Worm (Caenorhabditis elegans) whole organism, late embryonic: ENCODE results near the gene ceh-28.

Source experiments
- C38D4.7 ChIP-seq: fragments of 200-800 bp; sonication (Bioruptor generic); optimal IDR thresholded peaks from 2 replicates; lab custom pipeline; 2018; ENCODE audit warnings: mild to moderate bottlenecking, missing genetic modification characterization, moderate library complexity, missing compliant biosample characterization
- F13H6.1 ChIP-seq: sonication (generic microtip); optimal IDR thresholded peaks from 2 replicates; lab custom pipeline; 2016; ENCODE audit warnings: missing genetic modification characterization, missing compliant biosample characterization
- K09A11.1 ChIP-seq: sonication (generic microtip); optimal IDR thresholded peaks from 2 replicates; lab custom pipeline; 2017; ENCODE audit warnings: antibody characterized with exemption, mild to moderate bottlenecking, missing genetic modification characterization, missing compliant biosample characterization; ENCODE audit not compliant: insufficient read depth
- ahr-1 ChIP-seq: sonication (generic microtip); optimal IDR thresholded peaks from 2 replicates; lab custom pipeline; 2016; ENCODE audit warnings: missing genetic modification characterization, missing compliant biosample characterization
- ama-1 ChIP-seq: fragments of 150-350 bp; optimal IDR thresholded peaks from 2 replicates; lab custom pipeline; 2014
- ceh-18 ChIP-seq: sonication (generic microtip); optimal IDR thresholded peaks from 2 replicates; lab custom pipeline; 2016; ENCODE audit warnings: missing genetic modification characterization, missing compliant biosample characterization
- ceh-19 ChIP-seq: fragments of 200-800 bp; sonication (Bioruptor generic); optimal IDR thresholded peaks from 2 replicates; lab custom pipeline; 2018; ENCODE audit warnings: mild to moderate bottlenecking, missing genetic modification characterization, missing compliant biosample characterization
- ceh-2 ChIP-seq: sonication (generic microtip); optimal IDR thresholded peaks from 2 replicates; lab custom pipeline; 2016; ENCODE audit warnings: missing genotype, missing genetic modification characterization, missing compliant biosample characterization
- ceh-22 ChIP-seq: sonication (generic microtip); optimal IDR thresholded peaks from 2 replicates; lab custom pipeline; 2017; ENCODE audit warnings: missing biosample characterization, missing genetic modification characterization
- ceh-24 ChIP-seq: sonication (generic microtip); optimal IDR thresholded peaks from 2 replicates; lab custom pipeline; 2016; ENCODE audit warnings: mild to moderate bottlenecking, missing genetic modification characterization, missing compliant biosample characterization
- ceh-30 ChIP-seq: fragments of 150-350 bp; optimal IDR thresholded peaks from 2 replicates; lab custom pipeline; 2014; ENCODE audit warnings: missing biosample characterization, missing genetic modification characterization
- ceh-34 ChIP-seq: sonication (generic microtip); optimal IDR thresholded peaks from 2 replicates; lab custom pipeline; 2016; ENCODE audit warnings: mild to moderate bottlenecking, missing genetic modification characterization, missing compliant biosample characterization
- ceh-45 ChIP-seq: fragments of 200-800 bp; sonication (Bioruptor generic); IDR thresholded peaks from 2 replicates; pipeline ENCODE4 v1.3.6; 2022; ENCODE audit warnings: missing genetic modification reagents, missing genetic modification characterization, missing compliant biosample characterization
- ceh-48 ChIP-seq: sonication (generic microtip); optimal IDR thresholded peaks from 2 replicates; lab custom pipeline; 2016; ENCODE audit warnings: missing genetic modification characterization, inconsistent platforms, missing compliant biosample characterization
- ceh-6 ChIP-seq: fragments of 200-800 bp; sonication (Bioruptor generic); optimal IDR thresholded peaks from 2 replicates; lab custom pipeline; 2018; ENCODE audit warnings: mild to moderate bottlenecking, missing genetic modification characterization, missing compliant biosample characterization
- che-1 ChIP-seq: sonication (generic microtip); optimal IDR thresholded peaks from 2 replicates; lab custom pipeline; 2016; ENCODE audit warnings: mild to moderate bottlenecking, missing genetic modification characterization, missing compliant biosample characterization
- dve-1 ChIP-seq: sonication (generic microtip); optimal IDR thresholded peaks from 2 replicates; lab custom pipeline; 2017; ENCODE audit warnings: antibody characterized with exemption, mild to moderate bottlenecking, missing genetic modification characterization, missing compliant biosample characterization
- elt-2 ChIP-seq: sonication (generic microtip); optimal IDR thresholded peaks from 2 replicates; lab custom pipeline; 2016; ENCODE audit warnings: missing genetic modification reagents, missing genetic modification characterization, missing compliant biosample characterization
- ets-4 ChIP-seq: sonication (generic microtip); optimal IDR thresholded peaks from 2 replicates; lab custom pipeline; 2016; ENCODE audit warnings: missing genetic modification characterization, missing compliant biosample characterization
- fax-1 ChIP-seq: sonication (generic microtip); optimal IDR thresholded peaks from 2 replicates; lab custom pipeline; 2016; ENCODE audit warnings: missing genotype, missing genetic modification characterization, missing compliant biosample characterization
- fkh-10 ChIP-seq: fragments of 150-350 bp; optimal IDR thresholded peaks from 2 replicates; lab custom pipeline; 2014; ENCODE audit warnings: missing biosample characterization, missing genetic modification reagents, missing genetic modification characterization
- fkh-6 ChIP-seq: sonication (generic microtip); optimal IDR thresholded peaks from 2 replicates; lab custom pipeline; 2016; ENCODE audit warnings: missing genetic modification characterization, missing compliant biosample characterization
- gmeb-2 ChIP-seq: sonication (generic microtip); optimal IDR thresholded peaks from 2 replicates; lab custom pipeline; 2016; ENCODE audit warnings: missing genetic modification characterization, inconsistent platforms, missing compliant biosample characterization
- hlh-13 ChIP-seq: fragments of 200-800 bp; sonication (Bioruptor generic); optimal IDR thresholded peaks from 2 replicates; lab custom pipeline; 2018; ENCODE audit warnings: mild to moderate bottlenecking, missing genetic modification characterization, missing compliant biosample characterization
- hlh-15 ChIP-seq: sonication (generic microtip); optimal IDR thresholded peaks from 2 replicates; lab custom pipeline; 2016; ENCODE audit warnings: missing genetic modification characterization, missing compliant biosample characterization
- hlh-30 ChIP-seq: sonication (generic microtip); optimal IDR thresholded peaks from 2 replicates; lab custom pipeline; 2017; ENCODE audit warnings: antibody characterized with exemption, missing genetic modification characterization, missing compliant biosample characterization; ENCODE audit not compliant: insufficient read depth
- hlh-8 ChIP-seq: sonication (generic microtip); optimal IDR thresholded peaks from 2 replicates; lab custom pipeline; 2016; ENCODE audit warnings: missing genotype, missing genetic modification characterization, missing compliant biosample characterization
- lim-6 ChIP-seq: sonication (generic microtip); optimal IDR thresholded peaks from 2 replicates; lab custom pipeline; 2016; ENCODE audit warnings: missing genetic modification characterization, missing compliant biosample characterization
- lin-11 ChIP-seq: fragments of 200-800 bp; sonication (Bioruptor generic); optimal IDR thresholded peaks from 2 replicates; lab custom pipeline; 2018; ENCODE audit warnings: mild to moderate bottlenecking, missing genetic modification characterization, missing compliant biosample characterization
- nfya-1 ChIP-seq: sonication (generic microtip); optimal IDR thresholded peaks from 2 replicates; lab custom pipeline; 2017; ENCODE audit warnings: missing genetic modification characterization, mild to moderate bottlenecking, missing compliant biosample characterization, antibody characterized with exemption, moderate library complexity
- nhr-11 ChIP-seq: fragments of 150-350 bp; optimal IDR thresholded peaks from 2 replicates; lab custom pipeline; 2014; ENCODE audit warnings: missing biosample characterization, missing genetic modification characterization
- nhr-232 ChIP-seq: sonication (generic microtip); optimal IDR thresholded peaks from 2 replicates; lab custom pipeline; 2016; ENCODE audit warnings: missing genetic modification characterization, missing compliant biosample characterization
- odd-2 ChIP-seq: sonication (generic microtip); optimal IDR thresholded peaks from 2 replicates; lab custom pipeline; 2017; ENCODE audit warnings: antibody characterized with exemption, mild to moderate bottlenecking, missing genetic modification characterization, missing compliant biosample characterization
- pag-3 ChIP-seq: sonication (generic microtip); optimal IDR thresholded peaks from 2 replicates; lab custom pipeline; 2016; ENCODE audit warnings: missing compliant biosample characterization, missing genetic modification characterization, borderline replicate concordance
- pax-1 ChIP-seq: fragments of 150-350 bp; optimal IDR thresholded peaks from 2 replicates; lab custom pipeline; 2014; ENCODE audit warnings: missing biosample characterization, missing genetic modification characterization
- pqm-1 ChIP-seq: sonication (generic microtip); optimal IDR thresholded peaks from 2 replicates; lab custom pipeline; 2016; ENCODE audit warnings: missing genetic modification characterization, missing compliant biosample characterization
- rnt-1 ChIP-seq: sonication (generic microtip); optimal IDR thresholded peaks from 2 replicates; lab custom pipeline; 2016; ENCODE audit warnings: missing genetic modification characterization, missing compliant biosample characterization
- sox-2 ChIP-seq: fragments of 200-800 bp; sonication (Bioruptor generic); IDR thresholded peaks from 2 replicates; pipeline ENCODE4 v1.3.6; 2022; ENCODE audit warnings: missing genetic modification reagents, missing genetic modification characterization, missing compliant biosample characterization
- sox-4 ChIP-seq: sonication (generic microtip); optimal IDR thresholded peaks from 2 replicates; lab custom pipeline; 2017; ENCODE audit warnings: mild to moderate bottlenecking, missing genetic modification characterization, inconsistent platforms, missing compliant biosample characterization
- syd-9 ChIP-seq: sonication (generic microtip); optimal IDR thresholded peaks from 2 replicates; lab custom pipeline; 2016; ENCODE audit warnings: mild to moderate bottlenecking, missing genetic modification characterization, moderate library complexity, missing compliant biosample characterization
- tbx-7 ChIP-seq: sonication (generic microtip); optimal IDR thresholded peaks from 2 replicates; lab custom pipeline; 2016; ENCODE audit warnings: missing genotype, missing genetic modification characterization, missing compliant biosample characterization
- ttx-3 ChIP-seq: sonication (generic microtip); optimal IDR thresholded peaks from 2 replicates; lab custom pipeline; 2016; ENCODE audit warnings: missing genetic modification reagents, missing genetic modification characterization, missing compliant biosample characterization
- unc-55 ChIP-seq: sonication (generic microtip); optimal IDR thresholded peaks from 2 replicates; lab custom pipeline; 2017; ENCODE audit warnings: missing biosample characterization, missing genetic modification reagents, missing genetic modification characterization
- zip-5 ChIP-seq: sonication (generic microtip); optimal IDR thresholded peaks from 2 replicates; lab custom pipeline; 2016; ENCODE audit warnings: missing genetic modification characterization, missing compliant biosample characterization
- ztf-16 ChIP-seq: sonication (generic microtip); optimal IDR thresholded peaks from 2 replicates; lab custom pipeline; 2017; ENCODE audit warnings: missing genetic modification characterization, missing compliant biosample characterization

ceh-28 gene

DNA sequence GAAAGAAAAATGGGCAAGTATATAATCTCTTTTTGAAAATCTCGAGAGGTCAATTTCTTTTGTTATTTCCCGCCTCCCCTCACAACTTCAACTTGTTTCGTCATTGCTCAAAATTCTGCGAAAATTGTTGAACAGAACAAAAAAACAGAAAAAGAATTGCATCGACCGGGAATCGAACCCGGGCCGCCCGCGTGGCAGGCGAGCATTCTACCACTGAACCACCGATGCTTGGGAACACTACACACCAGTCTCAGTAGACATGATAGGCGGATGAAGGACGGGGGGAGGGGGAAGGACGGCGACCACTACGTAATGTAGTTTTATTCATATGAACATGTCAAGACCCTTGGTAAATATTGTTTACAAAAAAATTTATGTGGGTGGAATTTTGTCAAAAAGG lies 46.6 kb downstream of the ceh-28 start (continued):
- TF ChIP-seq ceh-45 (GFP tag; lab: Robert Waterston, UW) (peak; percentile 95), nfya-1 (tag; lab: Kevin White, UChicago) (peak; percentile 71), odd-2 (tag; lab: Kevin White, UChicago) (peak; percentile 74), nhr-11 (tag; lab: Kevin White, UChicago) (no peak), ceh-22 (tag; lab: Kevin White, UChicago) (no peak), ets-4 (peak; percentile 80), hlh-13 (GFP tag; lab: Kevin White, UChicago) (peak; percentile 87), sox-4 (tag; lab: Kevin White, UChicago) (peak; percentile 97), pag-3 (tag; lab: Kevin White, UChicago) (no peak), F13H6.1 (peak; percentile 84), elt-2 (peak; percentile 97), ceh-24 (tag; lab: Kevin White, UChicago) (peak; percentile 86), sox-2 (GFP tag; lab: Robert Waterston, UW) (peak; percentile 93), ceh-2 (peak; percentile 83), tbx-7 (peak; percentile 7), pax-1 (no peak), ceh-30 (tag; lab: Kevin White, UChicago) (no peak), fax-1 (tag; lab: Kevin White, UChicago) (peak; percentile 59), nhr-232 (tag; lab: Kevin White, UChicago) (peak; percentile 95), ceh-19 (GFP tag; lab: Kevin White, UChicago) (peak; percentile 92), che-1 (peak; percentile 94), fkh-6 (tag; lab: Kevin White, UChicago) (peak; percentile 79), hlh-8 (tag; lab: Kevin White, UChicago) (peak; percentile 26), unc-55 (GFP tag; lab: Kevin White, UChicago) (no peak), ahr-1 (tag; lab: Kevin White, UChicago) (peak; percentile 65), rnt-1 (tag; lab: Kevin White, UChicago) (peak; percentile 49), hlh-15 (tag; lab: Kevin White, UChicago) (peak; percentile 40), ceh-34 (peak; percentile 96), pqm-1 (peak; percentile 43), C38D4.7 (GFP tag; lab: Kevin White, UChicago) (peak; percentile 91), dve-1 (tag; lab: Kevin White, UChicago) (peak; percentile 46), ztf-16 (peak; percentile 87), ceh-6 (GFP tag; lab: Kevin White, UChicago) (peak; percentile 95), lin-11 (tag; lab: Kevin White, UChicago) (peak; percentile 92), hlh-30 (tag; lab: Kevin White, UChicago) (peak; percentile 69), gmeb-2 (peak; percentile 92), ttx-3 (tag; lab: Kevin White, UChicago) (peak; percentile 93), ama-1 (lab: Kevin White, UChicago) (no peak), lim-6 (tag; lab: Kevin White, UChicago) (peak; percentile 86), zip-5 (peak; percentile 52), K09A11.1 (tag; lab: Kevin White, UChicago) (peak; percentile 89), syd-9 (tag; lab: Kevin White, UChicago) (peak; percentile 75), ceh-18 (peak; percentile 61), ceh-48 (tag; lab: Kevin White, UChicago) (peak; percentile 73), fkh-10 (GFP tag; lab: Kevin White, UChicago) (no peak)
- TF ChIP-seq, all 69 proteins: peak for 58
